Fruit fly (Drosophila melanogaster): ENCODE measurements around the gene CG17896.

The CG17896 gene

DNA sequence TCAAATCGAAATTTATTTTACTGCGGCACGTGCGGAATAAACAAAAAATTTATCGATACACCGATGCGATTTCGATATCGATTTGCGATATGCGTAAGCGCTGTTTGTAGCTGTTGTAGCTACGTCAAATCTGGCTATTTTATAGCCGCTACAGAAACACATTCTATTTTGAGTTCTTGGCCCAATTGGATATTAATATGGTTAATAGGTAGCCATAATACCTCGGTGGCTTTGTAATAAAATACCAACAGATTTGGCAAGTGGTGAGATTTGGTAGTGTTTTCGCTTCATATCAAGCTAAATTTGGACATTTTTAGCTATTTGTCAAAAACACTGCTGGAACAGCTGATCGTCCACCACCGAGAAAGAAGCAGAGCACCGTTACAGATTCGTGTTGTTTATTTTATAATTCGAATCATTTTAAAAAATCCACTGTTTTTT lies 5.8 kb downstream of the CG17896 start, which contains the start of the genes CG18273 and CG3156 (continued):
- TF ChIP-seq CG13296 (GFP tag; optimal IDR thresholded peaks at IDR 0.05) (no peak), CG4360 (GFP tag; IDR thresholded peaks at IDR 0.05) (no peak), Rx (GFP tag; IDR thresholded peaks at IDR 0.05) (no peak), CG12769 (tag; optimal IDR thresholded peaks at IDR 0.05) (no peak), grn (GFP tag; optimal IDR thresholded peaks at IDR 0.05) (no peak), CG1233 (GFP tag; optimal IDR thresholded peaks at IDR 0.05) (no peak), Dp (GFP tag; optimal IDR thresholded peaks at IDR 0.05) (peak; percentile 39), CG13894 (tag; optimal IDR thresholded peaks at IDR 0.05) (no peak), Dek (tag; optimal IDR thresholded peaks at IDR 0.05) (no peak), Atf3 (GFP tag; optimal IDR thresholded peaks at IDR 0.05) (no peak), Hr3 (GFP tag; optimal IDR thresholded peaks at IDR 0.05) (no peak), CG10654 (GFP tag; optimal IDR thresholded peaks at IDR 0.05) (no peak), nerfin-1 (tag; optimal IDR thresholded peaks at IDR 0.05) (peak; percentile 37), CG17802 (tag; optimal IDR thresholded peaks at IDR 0.05) (peak; percentile 70), Rfx (GFP tag; IDR thresholded peaks at IDR 0.05) (no peak), CG11560 (tag; IDR thresholded peaks at IDR 0.05) (no peak), Jarid2 (GFP tag; optimal IDR thresholded peaks at IDR 0.05) (no peak), CG6854 (GFP tag; optimal IDR thresholded peaks at IDR 0.05) (no peak), Pdp1 (GFP tag; optimal IDR thresholded peaks at IDR 0.05) (peak in 1 of 2 experiments; percentile 41), CG8281 (tag; optimal IDR thresholded peaks at IDR 0.05) (no peak), CG9797 (GFP tag; optimal IDR thresholded peaks at IDR 0.05) (peak; percentile 49), fd3F (GFP tag; optimal IDR thresholded peaks at IDR 0.05) (no peak), Lim3 (GFP tag; IDR thresholded peaks at IDR 0.05) (no peak), ATbp (GFP tag; optimal IDR thresholded peaks at IDR 0.05) (no peak), HLHmδ (GFP tag; optimal IDR thresholded peaks at IDR 0.05) (no peak), CG4282 (GFP tag; optimal IDR thresholded peaks at IDR 0.05) (no peak), pita (GFP tag; optimal IDR thresholded peaks at IDR 0.05) (no peak), CTCF (GFP tag; optimal IDR thresholded peaks at IDR 0.05) (no peak), CG3995 (GFP tag; optimal IDR thresholded peaks at IDR 0.05) (peak; percentile 17), toy (GFP tag; IDR thresholded peaks at IDR 0.05) (no peak), Dad (GFP tag; optimal IDR thresholded peaks at IDR 0.05) (no peak), Dip2 (GFP tag; IDR thresholded peaks at IDR 0.05) (no peak), CG30431 (GFP tag; optimal IDR thresholded peaks at IDR 0.05) (no peak), BEAF-32 (GFP tag; optimal IDR thresholded peaks at IDR 0.05) (peak; percentile 64), CG2875 (GFP tag; optimal IDR thresholded peaks at IDR 0.05) (no peak), CG12942 (GFP tag; optimal IDR thresholded peaks at IDR 0.05) (no peak), CG31224 (GFP tag; IDR thresholded peaks at IDR 0.05) (no peak), CG4707 (GFP tag; optimal IDR thresholded peaks at IDR 0.05) (no peak), wdn (GFP tag; IDR thresholded peaks at IDR 0.05) (no peak), wek (GFP tag; optimal IDR thresholded peaks at IDR 0.05) (no peak), CG13775 (GFP tag; optimal IDR thresholded peaks at IDR 0.05) (peak; percentile 36), Hr39 (optimal IDR thresholded peaks at IDR 0.05) (no peak), CG1024 (GFP tag; IDR thresholded peaks at IDR 0.05) (no peak), chn (GFP tag; optimal IDR thresholded peaks at IDR 0.05) (no peak), CG12071 (GFP tag; optimal IDR thresholded peaks at IDR 0.05) (no peak), trem (tag; optimal IDR thresholded peaks at IDR 0.05) (peak; percentile 73), disco-r (GFP tag; optimal IDR thresholded peaks at IDR 0.05) (no peak), Hand (GFP tag; optimal IDR thresholded peaks at IDR 0.05) (no peak), ro (GFP tag; IDR thresholded peaks at IDR 0.05) (no peak), Oaz (GFP tag; IDR thresholded peaks at IDR 0.05) (no peak), kni (GFP tag; optimal IDR thresholded peaks at IDR 0.05) (peak; percentile 60), CG10366 (GFP tag; IDR thresholded peaks at IDR 0.05) (no peak)

Data from whole organism, embryonic.